Worm (Caenorhabditis elegans): ENCODE measurements around the gene cpt-2.

- no peak for TF ChIP-seq lir-3 (tag; optimal IDR thresholded peaks at IDR 0.05; ENCODE audit: poor library complexity)
- no peak for TF ChIP-seq sup-37 (GFP tag; optimal IDR thresholded peaks at IDR 0.05)
- TF ChIP-seq fos-1 (tag; optimal IDR thresholded peaks at IDR 0.05) = no peak
- TF ChIP-seq lsy-2 (tag; optimal IDR thresholded peaks at IDR 0.05) = no peak
- no peak for TF ChIP-seq aly-2 (tag; optimal IDR thresholded peaks at IDR 0.05)
- TF ChIP-seq ztf-11 (tag; optimal IDR thresholded peaks at IDR 0.05) = no peak
- TF ChIP-seq ceh-63 (GFP tag; optimal IDR thresholded peaks at IDR 0.05) = no peak
Measured at ce11 chrIV:11183013-11183412, 3.6 kb downstream of the cpt-2 start, which contains the start of gene prx-14.
